Worm (Caenorhabditis elegans): ENCODE data around the gene M04C3.1.

- TF ChIP-seq egl-27 (tag; optimal IDR thresholded peaks at IDR 0.05) (no peak), aly-2 (tag; optimal IDR thresholded peaks at IDR 0.05) (no peak), mab-5 (tag; optimal IDR thresholded peaks at IDR 0.05) (no peak), snpc-4 (tag; optimal IDR thresholded peaks at IDR 0.05) (no peak), mdl-1 (tag; optimal IDR thresholded peaks at IDR 0.05) (no peak), R02D3.7 (tag; optimal IDR thresholded peaks at IDR 0.05) (no peak), nhr-237 (tag; optimal IDR thresholded peaks at IDR 0.05) (no peak)
Measured at ce11 chrV:19416475-19416874, 28.9 kb downstream of the M04C3.1 start, which contains the start of the genes C25F9.4 and C25F9.9.

All from whole organism, L2 larva.